Fruit fly (Drosophila melanogaster): ENCODE measurements around the gene ttk.

- TF ChIP-seq pad (GFP tag; optimal IDR thresholded peaks at IDR 0.05) (no peak), Mnt (GFP tag; optimal IDR thresholded peaks at IDR 0.05) (no peak), Hr96 (GFP tag; optimal IDR thresholded peaks at IDR 0.05) (no peak), kay (GFP tag; ENCODE audit: borderline replicate concordance) (no peak), CG7045 (GFP tag; optimal IDR thresholded peaks at IDR 0.05) (no peak), toe (GFP tag; optimal IDR thresholded peaks at IDR 0.05) (no peak), CG14711 (tag; optimal IDR thresholded peaks at IDR 0.05) (no peak), CG1620 (GFP tag; optimal IDR thresholded peaks at IDR 0.05) (no peak), ovo (GFP tag; optimal IDR thresholded peaks at IDR 0.05) (no peak)
These were observed 23.2 kb upstream of the ttk start for dm6 chr3R:31690439-31690838.
